Fruit fly (Drosophila melanogaster): ENCODE data around the gene ball.

dm6 chr3R:26866577-26867456, at the start of gene ball, which contains the start of gene His2Av:
- TF ChIP-seq pan (optimal IDR thresholded peaks at IDR 0.05) (no peak), EcR (GFP tag; optimal IDR thresholded peaks at IDR 0.05) (no peak), Dll (optimal IDR thresholded peaks at IDR 0.05) (no peak), psq (optimal IDR thresholded peaks at IDR 0.05) (no peak)

Measured in whole organism.